Fruit fly (Drosophila melanogaster) whole organism, embryonic: ENCODE measurements around the gene CG15040.

Source experiments
- C15 ChIP-seq: fragments of 200-800 bp; sonication (Bioruptor generic); IDR thresholded peaks from 3 replicates; pipeline ENCODE4 v1.3.6; 2022; ENCODE audit warnings: missing biosample characterization, missing genetic modification characterization
- CG12391 ChIP-seq: fragments of 200-800 bp; sonication (Bioruptor generic); optimal IDR thresholded peaks from 3 replicates; lab custom pipeline; 2018; ENCODE audit warnings: missing biosample characterization, mild to moderate bottlenecking, missing genetic modification characterization, moderate library complexity
- CG13775 ChIP-seq: fragments of 200-800 bp; sonication (Bioruptor generic); optimal IDR thresholded peaks from 3 replicates; lab custom pipeline; 2017; ENCODE audit warnings: missing biosample characterization, mild to moderate bottlenecking, missing genetic modification characterization
- CG14710 ChIP-seq: fragments of 200-800 bp; sonication (Bioruptor generic); optimal IDR thresholded peaks from 3 replicates; lab custom pipeline; 2019; ENCODE audit warnings: missing biosample characterization, mild to moderate bottlenecking, missing genetic modification characterization, moderate library complexity
- CG15011 ChIP-seq: fragments of 200-800 bp; sonication (Bioruptor generic); optimal IDR thresholded peaks from 3 replicates; lab custom pipeline; 2018; ENCODE audit warnings: missing biosample characterization, mild to moderate bottlenecking, missing genetic modification characterization
- CG15479 ChIP-seq: fragments of 200-800 bp; sonication (Bioruptor generic); optimal IDR thresholded peaks from 3 replicates; lab custom pipeline; 2019; ENCODE audit warnings: missing biosample characterization, mild to moderate bottlenecking, missing genetic modification characterization, moderate library complexity
- CG1603 ChIP-seq: fragments of 200-800 bp; sonication (Bioruptor generic); optimal IDR thresholded peaks from 2 replicates; lab custom pipeline; 2019; ENCODE audit warnings: missing biosample characterization, mild to moderate bottlenecking, missing genetic modification characterization, moderate library complexity
- CG17612 ChIP-seq: fragments of 200-800 bp; sonication (Bioruptor generic); IDR thresholded peaks from 2 replicates; pipeline ENCODE4 v1.3.6; 2022; ENCODE audit warnings: missing biosample characterization, missing genetic modification characterization
- CG2712 ChIP-seq: fragments of 200-800 bp; optimal IDR thresholded peaks from 3 replicates; lab custom pipeline; 2019; ENCODE audit warnings: missing biosample characterization, mild to moderate bottlenecking, missing genetic modification characterization, moderate library complexity
- CG2875 ChIP-seq: fragments of 200-800 bp; sonication (Bioruptor generic); optimal IDR thresholded peaks from 2 replicates; lab custom pipeline; 2017; ENCODE audit warnings: missing biosample characterization, mild to moderate bottlenecking, missing genetic modification characterization, missing genetic modification reagents
- CG33557 ChIP-seq: fragments of 200-800 bp; sonication (Bioruptor generic); optimal IDR thresholded peaks from 2 replicates; lab custom pipeline; 2019; ENCODE audit warnings: missing biosample characterization, mild to moderate bottlenecking, missing genetic modification characterization, moderate library complexity
- CG34224 ChIP-seq: fragments of 200-800 bp; sonication (Bioruptor generic); IDR thresholded peaks from 3 replicates; pipeline ENCODE4 v1.3.6; 2022; ENCODE audit warnings: missing biosample characterization, missing genetic modification characterization; ENCODE audit not compliant: partially characterized antibody
- CG3726 ChIP-seq: fragments of 200-800 bp; sonication (Bioruptor generic); IDR thresholded peaks from 3 replicates; pipeline ENCODE4, ENCODE4 v1.3.6; 2022; ENCODE audit warnings: missing biosample characterization, missing genetic modification characterization
- CG42726 ChIP-seq: fragments of 200-800 bp; sonication (Bioruptor generic); IDR thresholded peaks from 2 replicates; pipeline ENCODE4 v1.3.6; 2022; ENCODE audit warnings: missing biosample characterization, missing genetic modification characterization; ENCODE audit not compliant: partially characterized antibody
- CG4328 ChIP-seq: fragments of 200-800 bp; sonication (Bioruptor generic); optimal IDR thresholded peaks from 3 replicates; lab custom pipeline; 2017; ENCODE audit warnings: missing biosample characterization, missing genetic modification reagents, missing genetic modification characterization
- CG6254 ChIP-seq: fragments of 200-800 bp; sonication (Bioruptor generic); optimal IDR thresholded peaks from 3 replicates; lab custom pipeline; 2017; ENCODE audit warnings: mild to moderate bottlenecking, missing biosample characterization, missing genetic modification reagents, missing genetic modification characterization
- CG7372 ChIP-seq: fragments of 200-800 bp; sonication (Bioruptor generic); IDR thresholded peaks from 2 replicates; pipeline ENCODE4 v1.3.6; 2022; ENCODE audit warnings: missing biosample characterization, missing genetic modification characterization
- CG7928 ChIP-seq: fragments of 200-800 bp; sonication (Bioruptor generic); optimal IDR thresholded peaks from 2 replicates; lab custom pipeline; 2017; ENCODE audit warnings: missing biosample characterization, mild to moderate bottlenecking, missing genetic modification characterization
- Dll ChIP-seq: fragments of 200-800 bp; sonication (Bioruptor generic); IDR thresholded peaks from 4 replicates; pipeline ENCODE4 v1.3.6; 2022; ENCODE audit warnings: missing biosample characterization, missing genetic modification characterization; ENCODE audit not compliant: partially characterized antibody
- Dp ChIP-seq: fragments of 200-800 bp; sonication (Bioruptor generic); optimal IDR thresholded peaks from 2 replicates; lab custom pipeline; 2018; ENCODE audit warnings: missing biosample characterization, mild to moderate bottlenecking, missing genetic modification characterization, moderate library complexity
- Elba2 ChIP-seq: fragments of 200-800 bp; sonication (Bioruptor generic); optimal IDR thresholded peaks from 3 replicates; lab custom pipeline; 2016; ENCODE audit warnings: missing biosample characterization, missing genetic modification characterization
- Gsc ChIP-seq: fragments of 200-800 bp; sonication (Bioruptor generic); IDR thresholded peaks from 2 replicates; pipeline ENCODE4 v1.3.6; 2022; ENCODE audit warnings: missing biosample characterization, missing genetic modification characterization
- Hr78 ChIP-seq, 2 experiments: fragments of 200-800 bp in 1 of 2; fragments of >200 bp in 1 of 2; sonication (Bioruptor generic) in 1 of 2; optimal IDR thresholded peaks; 2 replicates each; lab custom pipeline; 2017 to 2019; ENCODE audit warnings: missing biosample characterization in 2 of 2, missing genetic modification characterization in 2 of 2, mild to moderate bottlenecking in 1 of 2, moderate library complexity in 1 of 2
- Lpt ChIP-seq: fragments of >200 bp; optimal IDR thresholded peaks from 2 replicates; lab custom pipeline; 2018; ENCODE audit warnings: missing biosample characterization, missing genetic modification characterization
- Meics ChIP-seq: fragments of 200-800 bp; sonication (Bioruptor generic); optimal IDR thresholded peaks from 2 replicates; lab custom pipeline; 2017; ENCODE audit warnings: missing biosample characterization, mild to moderate bottlenecking, missing genetic modification characterization
- Optix ChIP-seq: fragments of 200-800 bp; sonication (Bioruptor generic); IDR thresholded peaks from 3 replicates; pipeline ENCODE4 v1.3.6; 2022; ENCODE audit warnings: missing biosample characterization, missing genetic modification characterization
- Side ChIP-seq: fragments of 200-800 bp; sonication (Bioruptor generic); optimal IDR thresholded peaks from 2 replicates; lab custom pipeline; 2016; ENCODE audit warnings: missing biosample characterization, missing genetic modification characterization
- Sox102F ChIP-seq: fragments of 200-800 bp; sonication (Bioruptor generic); optimal IDR thresholded peaks from 2 replicates; lab custom pipeline; 2018; ENCODE audit warnings: missing biosample characterization, mild to moderate bottlenecking, missing genetic modification characterization, moderate library complexity
- Stat92E ChIP-seq, 3 experiments: fragments of >200 bp in 2 of 3; fragments of 200-800 bp in 1 of 3; sonication (Bioruptor generic) in 1 of 3; optimal IDR thresholded peaks; 2 replicates each; lab custom pipeline; 2017 to 2019; ENCODE audit warnings: missing biosample characterization in 3 of 3, missing genetic modification characterization in 3 of 3, mild to moderate bottlenecking in 1 of 3, moderate library complexity in 1 of 3
- ac ChIP-seq: fragments of 200-800 bp; sonication (Bioruptor generic); optimal IDR thresholded peaks from 3 replicates; lab custom pipeline; 2017; ENCODE audit warnings: missing biosample characterization, mild to moderate bottlenecking, missing genetic modification characterization
- bowl ChIP-seq: fragments of 200-800 bp; sonication (Bioruptor generic); IDR thresholded peaks from 2 replicates; pipeline ENCODE4 v1.3.6; 2022; ENCODE audit warnings: missing biosample characterization, missing genetic modification characterization
- cad ChIP-seq: fragments of >200 bp; optimal IDR thresholded peaks from 2 replicates; lab custom pipeline; 2017; ENCODE audit warnings: missing biosample characterization, missing genetic modification characterization
- chn ChIP-seq: fragments of 200-800 bp; sonication (Bioruptor generic); optimal IDR thresholded peaks from 2 replicates; lab custom pipeline; 2016; ENCODE audit warnings: missing biosample characterization, missing genetic modification characterization
- crc ChIP-seq: fragments of 200-800 bp; sonication (Bioruptor generic); optimal IDR thresholded peaks from 2 replicates; lab custom pipeline; 2016; ENCODE audit warnings: missing biosample characterization, missing genetic modification characterization
- crp ChIP-seq, 2 experiments: fragments of 200-800 bp; sonication (Bioruptor generic); optimal IDR thresholded peaks; 2 replicates in 1 of 2; 3 replicates in 1 of 2; lab custom pipeline; 2017; ENCODE audit warnings: missing biosample characterization in 2 of 2, missing genetic modification characterization in 2 of 2, mild to moderate bottlenecking in 1 of 2, moderate library complexity in 1 of 2
- cwo ChIP-seq: fragments of 200-800 bp; sonication (Bioruptor generic); optimal IDR thresholded peaks from 3 replicates; lab custom pipeline; 2017; ENCODE audit warnings: missing biosample characterization, missing genetic modification characterization, mild to moderate bottlenecking, moderate library complexity, missing genetic modification reagents
- ftz-f1 ChIP-seq: fragments of 200-800 bp; sonication (Bioruptor generic); optimal IDR thresholded peaks from 2 replicates; lab custom pipeline; 2016; ENCODE audit warnings: missing biosample characterization, missing genetic modification characterization
- her ChIP-seq: fragments of 200-800 bp; sonication (Bioruptor generic); optimal IDR thresholded peaks from 2 replicates; lab custom pipeline; 2016; ENCODE audit warnings: missing biosample characterization, missing genetic modification characterization
- hth ChIP-seq: fragments of >200 bp; optimal IDR thresholded peaks from 2 replicates; lab custom pipeline; 2017; ENCODE audit warnings: inconsistent platforms
- nom ChIP-seq: fragments of 200-800 bp; sonication (Bioruptor generic); optimal IDR thresholded peaks from 2 replicates; lab custom pipeline; 2017; ENCODE audit warnings: missing biosample characterization, missing genetic modification characterization, mild to moderate bottlenecking, moderate library complexity, missing genetic modification reagents
- oc ChIP-seq: fragments of 200-800 bp; sonication (Bioruptor generic); optimal IDR thresholded peaks from 2 replicates; lab custom pipeline; 2018; ENCODE audit warnings: missing biosample characterization, mild to moderate bottlenecking, missing genetic modification characterization, moderate library complexity
- pb ChIP-seq: fragments of 200-800 bp; sonication (Bioruptor generic); optimal IDR thresholded peaks from 3 replicates; lab custom pipeline; 2016; ENCODE audit warnings: missing biosample characterization, missing genetic modification characterization
- psq ChIP-seq: fragments of 200-800 bp; sonication (Bioruptor generic); optimal IDR thresholded peaks from 2 replicates; lab custom pipeline; 2017; ENCODE audit warnings: missing biosample characterization, missing genetic modification characterization
- ro ChIP-seq: fragments of 200-800 bp; sonication (Bioruptor generic); IDR thresholded peaks from 2 replicates; pipeline ENCODE4 v1.3.6; 2022; ENCODE audit warnings: missing biosample characterization, missing genetic modification characterization
- scrt ChIP-seq: fragments of 200-800 bp; sonication (Bioruptor generic); optimal IDR thresholded peaks from 2 replicates; lab custom pipeline; 2018; ENCODE audit warnings: missing biosample characterization, mild to moderate bottlenecking, missing genetic modification characterization, moderate library complexity
- sens ChIP-seq: fragments of 200-800 bp; sonication (Bioruptor generic); peaks from one replicate; lab custom pipeline; 2016; ENCODE audit warnings: missing biosample characterization, missing genetic modification characterization
- seq ChIP-seq: fragments of 200-800 bp; sonication (Bioruptor generic); IDR thresholded peaks from 2 replicates; pipeline ENCODE4 v1.3.6; 2022; ENCODE audit warnings: missing biosample characterization, missing genetic modification characterization
- shn ChIP-seq: fragments of 200-800 bp; sonication (Bioruptor generic); optimal IDR thresholded peaks from 3 replicates; lab custom pipeline; 2016; ENCODE audit warnings: missing biosample characterization, missing genetic modification characterization
- tin ChIP-seq: fragments of 200-800 bp; sonication (Bioruptor generic); optimal IDR thresholded peaks from 3 replicates; lab custom pipeline; 2016; ENCODE audit warnings: missing biosample characterization, missing genetic modification characterization
- unpg ChIP-seq: fragments of 200-800 bp; sonication (Bioruptor generic); optimal IDR thresholded peaks from 3 replicates; lab custom pipeline; 2018; ENCODE audit warnings: missing biosample characterization, mild to moderate bottlenecking, missing genetic modification characterization, moderate library complexity

Gene CG15040

dm6 chrX:18644890-18645289 lies 27.5 kb upstream of the CG15040 start (continued):
- TF ChIP-seq Sox102F (GFP tag; lab: Kevin White, UChicago) (peak; percentile 89), CG7928 (GFP tag; lab: Kevin White, UChicago) (peak; percentile 43), psq (peak; percentile 4), CG34224 (GFP tag; lab: Robert Waterston, UW) (no peak), pb (GFP tag; lab: Kevin White, UChicago) (no peak), tin (GFP tag; lab: Kevin White, UChicago) (peak; percentile 80), ftz-f1 (no peak), Side (peak; percentile 66), cad (GFP tag; lab: Kevin White, UChicago) (no peak), crp (GFP tag; optimal IDR thresholded peaks at IDR 0.05; lab: Kevin White, UChicago) (peak in 1 of 2 experiments; percentile 16), CG33557 (GFP tag; lab: Kevin White, UChicago) (peak; percentile 52), Gsc (GFP tag; lab: Robert Waterston, UW) (no peak), Lpt (GFP tag; lab: Kevin White, UChicago) (no peak), Dll (GFP tag; lab: Robert Waterston, UW) (no peak), Meics (GFP tag; lab: Kevin White, UChicago) (peak; percentile 84), Dp (no peak), CG42726 (GFP tag; lab: Robert Waterston, UW) (no peak), Elba2 (GFP tag; lab: Kevin White, UChicago) (no peak), ac (GFP tag; lab: Kevin White, UChicago) (peak; percentile 19), nom (peak; percentile 31), CG7372 (peak; percentile 60; the same call in 1 of the 2 replicates), sens (GFP tag; lab: Kevin White, UChicago) (peak; percentile 96), chn (GFP tag; lab: Kevin White, UChicago) (peak; percentile 75), CG3726 (no peak), CG15011 (GFP tag; lab: Kevin White, UChicago) (peak; percentile 71), CG1603 (tag; lab: Kevin White, UChicago) (peak; percentile 90), Hr78 (GFP tag; optimal IDR thresholded peaks at IDR 0.05; lab: Kevin White, UChicago) (peak in 1 of 2 experiments; percentile 53), CG4328 (peak; percentile 68), CG2712 (tag; lab: Kevin White, UChicago) (peak; percentile 85), unpg (GFP tag; lab: Kevin White, UChicago) (peak; percentile 89), CG2875 (GFP tag; lab: Kevin White, UChicago) (peak; percentile 70), CG15479 (GFP tag; lab: Kevin White, UChicago) (no peak), Stat92E (GFP tag; optimal IDR thresholded peaks at IDR 0.05; lab: Kevin White, UChicago) (no peak), oc (tag; lab: Kevin White, UChicago) (peak; percentile 85), CG6254 (GFP tag; lab: Kevin White, UChicago) (peak; percentile 68), bowl (GFP tag; lab: Robert Waterston, UW) (peak; percentile 20; the same call in 1 of the 2 replicates), seq (GFP tag; lab: Robert Waterston, UW) (peak; percentile 72), shn (peak; percentile 17), hth (lab: Kevin White, UChicago) (no peak), CG13775 (peak; percentile 67), CG12391 (peak; percentile 86), scrt (GFP tag; lab: Kevin White, UChicago) (peak; percentile 69), crc (peak; percentile 54), cwo (GFP tag; lab: Kevin White, UChicago) (peak; percentile 78), CG17612 (GFP tag; lab: Robert Waterston, UW) (no peak), Optix (GFP tag; lab: Robert Waterston, UW) (peak; percentile 74), ro (no peak), her (peak; percentile 57), CG14710 (tag; lab: Kevin White, UChicago) (peak; percentile 66), C15 (no peak)
